Worm (Caenorhabditis elegans): ENCODE data around the gene Y38E10A.17.

- no peak for TF ChIP-seq elt-2 (tag; optimal IDR thresholded peaks at IDR 0.05)
- TF ChIP-seq jun-1 (tag; optimal IDR thresholded peaks at IDR 0.05) = no peak
- TF ChIP-seq snpc-4 (tag; optimal IDR thresholded peaks at IDR 0.05) = peak; percentile 34
- TF ChIP-seq mml-1 (tag; optimal IDR thresholded peaks at IDR 0.05) = no peak
- no peak for TF ChIP-seq pha-4 (tag; optimal IDR thresholded peaks at IDR 0.05)
- no peak for TF ChIP-seq elt-3 (tag; optimal IDR thresholded peaks at IDR 0.05)
- no peak for TF ChIP-seq mdl-1 (tag; optimal IDR thresholded peaks at IDR 0.05)
- TF ChIP-seq R02D3.7 (tag; optimal IDR thresholded peaks at IDR 0.05) = no peak
- TF ChIP-seq nhr-76 (tag; optimal IDR thresholded peaks at IDR 0.05) = no peak
These were observed 25.2 kb upstream of the Y38E10A.17 start for ce11 chrII:12659676-12660371.

Measured in whole organism, L3 larva.